Worm (Caenorhabditis elegans) whole organism, young adult: ENCODE results near the gene C54F6.6.

Experiments
- K12H6.12 ChIP-seq: fragments of 200-800 bp; sonication (Bioruptor generic); optimal IDR thresholded peaks from 2 replicates; lab custom pipeline; 2018; ENCODE audit warnings: mild to moderate bottlenecking, missing genetic modification characterization, missing compliant biosample characterization
- lin-26 ChIP-seq: fragments of 200-800 bp; sonication (Bioruptor generic); IDR thresholded peaks from 2 replicates; pipeline ENCODE4 v1.3.6; 2022; ENCODE audit warnings: missing genetic modification reagents, missing genetic modification characterization, missing compliant biosample characterization
- pha-4 ChIP-seq: fragments of 150-350 bp; sonication (generic microtip); optimal IDR thresholded peaks from 2 replicates; lab custom pipeline; 2014; ENCODE audit warnings: missing biosample characterization, missing genetic modification reagents, missing genetic modification characterization
- unc-130 ChIP-seq: sonication (generic microtip); optimal IDR thresholded peaks from 2 replicates; lab custom pipeline; 2016; ENCODE audit warnings: missing genetic modification reagents, missing genetic modification characterization, missing compliant biosample characterization
- unc-62 ChIP-seq: fragments of 150-350 bp; optimal IDR thresholded peaks from 2 replicates; lab custom pipeline; 2014; ENCODE audit warnings: missing biosample characterization, missing genetic modification reagents, missing genetic modification characterization
- ztf-28 ChIP-seq: fragments of 200-800 bp; sonication (Bioruptor generic); IDR thresholded peaks from 2 replicates; pipeline ENCODE4 v1.3.6; 2022; ENCODE audit warnings: missing genetic modification reagents, missing genetic modification characterization, missing compliant biosample characterization

- TF ChIP-seq ztf-28 (GFP tag; lab: Robert Waterston, UW) = no peak
- TF ChIP-seq pha-4 = no peak
- no peak for TF ChIP-seq unc-130
- no peak for TF ChIP-seq lin-26 (GFP tag; lab: Robert Waterston, UW)
- TF ChIP-seq K12H6.12 (tag; lab: Kevin White, UChicago) = no peak
- no peak for TF ChIP-seq unc-62 (GFP tag; lab: Kevin White, UChicago)
Measured at ce11 chrV:7492924-7493323, 30.6 kb upstream of the C54F6.6 start, which contains the start of gene srbc-10.
